Worm (Caenorhabditis elegans) whole organism, mixed stage, embryonic: ENCODE measurements around the gene mdt-17.

Experiments
- nhr-237 ChIP-seq: fragments of 150-350 bp; optimal IDR thresholded peaks from 2 replicates; lab custom pipeline; 2014; ENCODE audit warnings: missing biosample characterization, missing genetic modification characterization
- snpc-4 ChIP-seq: fragments of 150-350 bp; optimal IDR thresholded peaks from 2 replicates; lab custom pipeline; 2014; ENCODE audit warnings: missing biosample characterization, missing genetic modification characterization
- ztf-11 ChIP-seq: fragments of 150-350 bp; optimal IDR thresholded peaks from 2 replicates; lab custom pipeline; 2014; ENCODE audit warnings: missing biosample characterization, missing genetic modification characterization

DNA sequence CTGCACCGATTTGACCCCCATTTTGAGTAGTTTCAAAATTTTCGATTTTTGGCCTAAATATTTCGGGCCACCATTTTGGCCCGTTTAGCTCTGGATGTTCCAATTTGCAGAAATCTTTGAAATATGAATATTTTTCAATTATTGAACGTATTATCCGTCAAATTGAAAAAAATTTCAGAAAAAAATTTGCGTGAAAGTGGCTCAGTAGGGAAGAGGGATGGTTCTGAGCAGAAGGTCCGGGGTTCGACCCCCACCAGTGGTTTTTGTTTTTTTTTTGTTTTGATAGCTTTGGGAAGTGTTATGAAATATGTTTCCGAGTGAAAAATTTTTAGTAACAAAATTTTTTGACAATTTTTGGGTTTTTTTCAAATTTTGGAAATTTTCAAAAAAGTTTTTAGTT, 12.3 kb upstream of the mdt-17 start:
- no peak for TF ChIP-seq ztf-11 (tag; lab: Kevin White, UChicago)
- no peak for TF ChIP-seq nhr-237 (tag; lab: Kevin White, UChicago)
- no peak for TF ChIP-seq snpc-4 (tag; lab: Kevin White, UChicago)
